Worm (Caenorhabditis elegans) whole organism, dauer: ENCODE data around the gene pqn-83.

Experiments used
- unc-62 ChIP-seq: sonication (generic microtip); optimal IDR thresholded peaks from 2 replicates; lab custom pipeline; 2017; ENCODE audit warnings: missing biosample characterization, missing genetic modification reagents, missing genetic modification characterization

The pqn-83 gene

ce11 chrIII:13099190-13099875, at the start of gene pqn-83:
pqn-83 (minus strand) TSS chrIII:13099461.
- TF ChIP-seq unc-62 = no peak

ce11 chrIII:13139301-13139700, 40.0 kb upstream of the pqn-83 start, which contains the start of gene bre-2:
bre-2 (minus strand) TSS chrIII:13139626.
- TF ChIP-seq unc-62 = no peak

ce11 chrIII:13131220-13131619, 32.0 kb upstream of the pqn-83 start:
- no peak for TF ChIP-seq unc-62

- no peak for TF ChIP-seq unc-62
Observed at ce11 chrIII:13127157-13127556, 27.9 kb upstream of the pqn-83 start.

- no peak for TF ChIP-seq unc-62
Observed at ce11 chrIII:13123440-13123839, 24.2 kb upstream of the pqn-83 start.

ce11 chrIII:13119520-13119919, 20.3 kb upstream of the pqn-83 start, which contains the start of gene zig-8:
zig-8 (plus strand) TSS chrIII:13119820.
- no peak for TF ChIP-seq unc-62

ce11 chrIII:13118460-13118859, 19.2 kb upstream of the pqn-83 start:
- TF ChIP-seq unc-62 = no peak

- TF ChIP-seq unc-62 = no peak
Observed at ce11 chrIII:13107307-13107706, 8.0 kb upstream of the pqn-83 start, which contains the start of gene dhhc-8. dhhc-8 (plus strand) TSS chrIII:13107607.

ce11 chrIII:13105911-13106310, 6.7 kb upstream of the pqn-83 start:
- no peak for TF ChIP-seq unc-62

ce11 chrIII:13105497-13105896, 6.2 kb upstream of the pqn-83 start:
- no peak for TF ChIP-seq unc-62

ce11 chrIII:13104410-13104809, 5.1 kb upstream of the pqn-83 start:
- TF ChIP-seq unc-62 = no peak

- TF ChIP-seq unc-62 = no peak
Observed at ce11 chrIII:13103980-13104379, 4.7 kb upstream of the pqn-83 start.

ce11 chrIII:13101070-13101469, 1.8 kb upstream of the pqn-83 start:
- no peak for TF ChIP-seq unc-62

- no peak for TF ChIP-seq unc-62
Observed at ce11 chrIII:13092352-13092751, 6.9 kb downstream of the pqn-83 start.

- no peak for TF ChIP-seq unc-62
Observed at ce11 chrIII:13091072-13091538, 8.2 kb downstream of the pqn-83 start, which contains the start of gene Y39E4B.13. Y39E4B.13 (plus strand) TSS chrIII:13091122.

- TF ChIP-seq unc-62 = no peak
Observed at ce11 chrIII:13087437-13087836, 11.8 kb downstream of the pqn-83 start.

- TF ChIP-seq unc-62 = no peak
Observed at ce11 chrIII:13071432-13072259, 27.6 kb downstream of the pqn-83 start.
